Comparison of ENCODE assay signal across 6 fruit fly cellular contexts in the genomic region with DNA sequence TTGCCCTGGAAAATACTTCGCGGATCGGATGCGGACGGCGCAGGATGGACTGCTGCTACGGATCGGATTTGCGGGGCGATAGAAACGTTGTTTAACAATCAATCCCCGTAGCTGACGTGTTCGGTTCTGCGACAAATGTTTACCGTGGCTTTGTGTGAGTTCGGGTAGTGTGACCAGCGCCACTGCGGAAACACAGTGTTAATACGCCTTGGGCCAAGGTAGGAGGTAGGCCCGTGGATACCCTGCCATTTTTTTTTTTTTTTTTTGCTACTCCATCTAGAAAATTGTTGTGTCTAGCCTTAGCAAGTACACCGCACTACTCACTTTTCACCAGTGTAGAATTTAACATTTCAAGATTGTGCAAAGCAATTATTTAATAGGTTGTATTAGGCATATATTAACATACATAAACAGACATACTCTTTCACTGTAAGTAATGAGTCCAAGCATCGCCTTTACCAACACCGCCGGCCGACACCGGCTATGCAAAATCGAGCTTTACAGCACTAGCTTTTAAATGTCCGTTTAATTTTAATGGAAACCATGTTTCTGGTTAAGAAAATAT.
TF ChIP-seq lines count a peak whose summit lies in the region.

A gene (minus strand): TSS at position 171 of the 565 bp plus-strand sequence.

- TF ChIP-seq CTCF in whole organism, embryonic (GFP tag; optimal IDR thresholded peaks at IDR 0.05; lab: Kevin White, UChicago) = peak; percentile 36

TF ChIP-seq in whole organism, 6 proteins besides CTCF, POLR2A, EP300 and RAD21:
- TF ChIP-seq pan (optimal IDR thresholded peaks at IDR 0.05; lab: Kevin White, UChicago) = peak; percentile 70
- no peak for TF ChIP-seq usp (GFP tag; optimal IDR thresholded peaks at IDR 0.05; lab: Kevin White, UChicago)
- no peak for TF ChIP-seq Dll (optimal IDR thresholded peaks at IDR 0.05; lab: Kevin White, UChicago)
- no peak for TF ChIP-seq CG8478 (optimal IDR thresholded peaks at IDR 0.05; lab: Kevin White, UChicago)

TF ChIP-seq in whole organism, adult, 20 proteins besides CTCF, POLR2A, EP300 and RAD21 (continues in another document):
- TF ChIP-seq Clk (GFP tag; optimal IDR thresholded peaks at IDR 0.05; lab: Kevin White, UChicago) = peak; percentile 6
- peak; percentile 86 for TF ChIP-seq CG7101 (tag; optimal IDR thresholded peaks at IDR 0.05; lab: Kevin White, UChicago)
- TF ChIP-seq Hr96 (GFP tag; optimal IDR thresholded peaks at IDR 0.05; lab: Kevin White, UChicago) = no peak
- TF ChIP-seq Crg-1 (GFP tag; optimal IDR thresholded peaks at IDR 0.05; lab: Kevin White, UChicago) = peak; percentile 96
- no peak for TF ChIP-seq cnc (optimal IDR thresholded peaks at IDR 0.05; lab: Kevin White, UChicago)
- peak; percentile 35 for TF ChIP-seq cic (GFP tag; optimal IDR thresholded peaks at IDR 0.05; lab: Kevin White, UChicago)
- TF ChIP-seq tj (GFP tag; optimal IDR thresholded peaks at IDR 0.05; lab: Kevin White, UChicago) = peak; percentile 67
- peak; percentile 82 for TF ChIP-seq pad (GFP tag; optimal IDR thresholded peaks at IDR 0.05; lab: Kevin White, UChicago)
- TF ChIP-seq CG7045 (GFP tag; optimal IDR thresholded peaks at IDR 0.05; lab: Kevin White, UChicago) = peak; percentile 53
- peak; percentile 61 for TF ChIP-seq CG33017 (tag; optimal IDR thresholded peaks at IDR 0.05; lab: Kevin White, UChicago)
- peak; percentile 94 for TF ChIP-seq CG1620 (GFP tag; optimal IDR thresholded peaks at IDR 0.05; lab: Kevin White, UChicago)
- peak; percentile 71 for TF ChIP-seq CG12768 (GFP tag; optimal IDR thresholded peaks at IDR 0.05; lab: Kevin White, UChicago)
- TF ChIP-seq toe (GFP tag; optimal IDR thresholded peaks at IDR 0.05; lab: Kevin White, UChicago) = no peak
- peak; percentile 88 for TF ChIP-seq ovo (GFP tag; optimal IDR thresholded peaks at IDR 0.05; lab: Kevin White, UChicago)
- TF ChIP-seq CG5204 (GFP tag; optimal IDR thresholded peaks at IDR 0.05; lab: Kevin White, UChicago) = no peak
- TF ChIP-seq CG11617 (GFP tag; optimal IDR thresholded peaks at IDR 0.05; lab: Kevin White, UChicago) = peak; percentile 88

TF ChIP-seq in whole organism, embryonic, 481 proteins besides CTCF, POLR2A, EP300 and RAD21 (continues in another document):
- TF ChIP-seq CG15696 (tag; optimal IDR thresholded peaks at IDR 0.05; lab: Kevin White, UChicago) (peak; percentile 50), CG2116 (GFP tag; optimal IDR thresholded peaks at IDR 0.05; lab: Kevin White, UChicago) (peak; percentile 60), oc (tag; optimal IDR thresholded peaks at IDR 0.05; lab: Kevin White, UChicago) (peak; percentile 36), CG17361 (GFP tag; IDR thresholded peaks at IDR 0.05; lab: Robert Waterston, UW) (peak; percentile 79), CG12659 (GFP tag; optimal IDR thresholded peaks at IDR 0.05; lab: Kevin White, UChicago) (peak; percentile 90), ewg (GFP tag; optimal IDR thresholded peaks at IDR 0.05; lab: Kevin White, UChicago) (peak; percentile 76), en (GFP tag; optimal IDR thresholded peaks at IDR 0.05; lab: Kevin White, UChicago) (peak; percentile 69), CG2889 (GFP tag; IDR thresholded peaks at IDR 0.05; lab: Robert Waterston, UW) (peak; percentile 82; the same call in 2 of the 3 replicates), CG2129 (GFP tag; IDR thresholded peaks at IDR 0.05; lab: Robert Waterston, UW; ENCODE audit: partially characterized antibody) (no peak), CG11398 (GFP tag; optimal IDR thresholded peaks at IDR 0.05; lab: Kevin White, UChicago) (peak; percentile 86), CG3281 (GFP tag; optimal IDR thresholded peaks at IDR 0.05; lab: Kevin White, UChicago) (peak; percentile 80), ac (GFP tag; optimal IDR thresholded peaks at IDR 0.05; lab: Kevin White, UChicago) (no peak), CG4730 (GFP tag; IDR thresholded peaks at IDR 0.05; lab: Robert Waterston, UW) (peak; percentile 69), ranshi (GFP tag; IDR thresholded peaks at IDR 0.05; lab: Robert Waterston, UW) (peak; percentile 70; the same call in 1 of the 2 replicates), CG15514 (GFP tag; optimal IDR thresholded peaks at IDR 0.05; lab: Kevin White, UChicago) (peak; percentile 77), CG8388 (GFP tag; optimal IDR thresholded peaks at IDR 0.05; lab: Kevin White, UChicago) (no peak)

TF ChIP-seq in whole organism, prepupa, 60 proteins besides CTCF, POLR2A, EP300 and RAD21 (continues in another document):
- TF ChIP-seq Eip75B (GFP tag; optimal IDR thresholded peaks at IDR 0.05; lab: Kevin White, UChicago) (peak; percentile 89), dac (GFP tag; optimal IDR thresholded peaks at IDR 0.05; lab: Kevin White, UChicago) (no peak), Met (GFP tag; optimal IDR thresholded peaks at IDR 0.05; lab: Kevin White, UChicago) (no peak), fd85E (GFP tag; optimal IDR thresholded peaks at IDR 0.05; lab: Kevin White, UChicago) (no peak), topi (GFP tag; optimal IDR thresholded peaks at IDR 0.05; lab: Kevin White, UChicago) (peak; percentile 90), Sox14 (GFP tag; optimal IDR thresholded peaks at IDR 0.05; lab: Kevin White, UChicago) (peak; percentile 93), CG8319 (GFP tag; optimal IDR thresholded peaks at IDR 0.05; lab: Kevin White, UChicago) (peak; percentile 70), Ets96B (tag; optimal IDR thresholded peaks at IDR 0.05; lab: Kevin White, UChicago) (peak; percentile 72), CG16779 (tag; optimal IDR thresholded peaks at IDR 0.05; lab: Kevin White, UChicago) (no peak), CG34406 (GFP tag; optimal IDR thresholded peaks at IDR 0.05; lab: Kevin White, UChicago) (peak; percentile 83), fd59A (GFP tag; optimal IDR thresholded peaks at IDR 0.05; lab: Kevin White, UChicago) (peak; percentile 74), cyc (GFP tag; optimal IDR thresholded peaks at IDR 0.05; lab: Kevin White, UChicago) (peak; percentile 89), CG32006 (GFP tag; optimal IDR thresholded peaks at IDR 0.05; lab: Kevin White, UChicago) (peak; percentile 87), CG3919 (GFP tag; optimal IDR thresholded peaks at IDR 0.05; lab: Kevin White, UChicago) (peak; percentile 87), CG8632 (GFP tag; optimal IDR thresholded peaks at IDR 0.05; lab: Kevin White, UChicago) (peak; percentile 85), CG15336 (GFP tag; IDR thresholded peaks at IDR 0.05; lab: Robert Waterston, UW) (peak; percentile 76), CG7368 (GFP tag; optimal IDR thresholded peaks at IDR 0.05; lab: Kevin White, UChicago) (peak; percentile 77)

TF ChIP-seq in whole organism, pupa, 21 proteins besides CTCF, POLR2A, EP300 and RAD21 (continues in another document):
- peak; percentile 54 for TF ChIP-seq CG17806 (tag; optimal IDR thresholded peaks at IDR 0.05; lab: Kevin White, UChicago)
- TF ChIP-seq rn (GFP tag; IDR thresholded peaks at IDR 0.05; lab: Robert Waterston, UW) = peak; percentile 47; the same call in 1 of the 2 replicates
- peak; percentile 57 for TF ChIP-seq CG10348 (GFP tag; IDR thresholded peaks at IDR 0.05; lab: Robert Waterston, UW)
- TF ChIP-seq D1 (tag; optimal IDR thresholded peaks at IDR 0.05; lab: Kevin White, UChicago) = no peak
- peak; percentile 75 for TF ChIP-seq CG15710 (tag; optimal IDR thresholded peaks at IDR 0.05; lab: Kevin White, UChicago)
- TF ChIP-seq EcR (GFP tag; optimal IDR thresholded peaks at IDR 0.05; lab: Kevin White, UChicago) = peak; percentile 15
- TF ChIP-seq Snoo (tag; optimal IDR thresholded peaks at IDR 0.05; lab: Kevin White, UChicago) = peak; percentile 76
- TF ChIP-seq CG4496 (GFP tag; IDR thresholded peaks at IDR 0.05; lab: Robert Waterston, UW) = peak; percentile 69; the same call in 2 of the 3 replicates
- TF ChIP-seq CG13204 (GFP tag; optimal IDR thresholded peaks at IDR 0.05; lab: Kevin White, UChicago) = no peak
- peak; percentile 43 for TF ChIP-seq gl (tag; optimal IDR thresholded peaks at IDR 0.05; lab: Kevin White, UChicago)
- TF ChIP-seq CG9948 (tag; optimal IDR thresholded peaks at IDR 0.05; lab: Kevin White, UChicago) = peak; percentile 63
- no peak for TF ChIP-seq CG14655 (GFP tag; optimal IDR thresholded peaks at IDR 0.05; lab: Kevin White, UChicago)
- no peak for TF ChIP-seq CG34367 (tag; optimal IDR thresholded peaks at IDR 0.05; lab: Kevin White, UChicago)
- TF ChIP-seq CG8301 (tag; optimal IDR thresholded peaks at IDR 0.05; lab: Kevin White, UChicago) = no peak
- TF ChIP-seq CG12605 (GFP tag; IDR thresholded peaks at IDR 0.05; lab: Robert Waterston, UW) = peak; percentile 52; the same call in 1 of the 2 replicates
- no peak for TF ChIP-seq CG8159 (tag; optimal IDR thresholded peaks at IDR 0.05; lab: Kevin White, UChicago)
- TF ChIP-seq fd96Ca (GFP tag; IDR thresholded peaks at IDR 0.05; lab: Robert Waterston, UW) = peak; percentile 86
- TF ChIP-seq Pif1B (GFP tag; optimal IDR thresholded peaks at IDR 0.05; lab: Kevin White, UChicago) = no peak

TF ChIP-seq in whole organism, wandering third instar larva, 38 proteins besides CTCF, POLR2A, EP300 and RAD21 (continues in another document):
- TF ChIP-seq CrebA (GFP tag; optimal IDR thresholded peaks at IDR 0.05; lab: Kevin White, UChicago; ENCODE audit: borderline replicate concordance) (no peak), brk (GFP tag; optimal IDR thresholded peaks at IDR 0.05; lab: Kevin White, UChicago) (no peak), Sp1 (GFP tag; optimal IDR thresholded peaks at IDR 0.05; lab: Kevin White, UChicago) (peak; percentile 72), tai (GFP tag; optimal IDR thresholded peaks at IDR 0.05; lab: Kevin White, UChicago) (no peak), sv (GFP tag; optimal IDR thresholded peaks at IDR 0.05; lab: Kevin White, UChicago) (peak; percentile 79), Mio (GFP tag; optimal IDR thresholded peaks at IDR 0.05; lab: Kevin White, UChicago) (peak; percentile 39), h (GFP tag; optimal IDR thresholded peaks at IDR 0.05; lab: Kevin White, UChicago) (peak; percentile 93), Dfd (GFP tag; optimal IDR thresholded peaks at IDR 0.05; lab: Kevin White, UChicago) (no peak), Hnf4 (GFP tag; optimal IDR thresholded peaks at IDR 0.05; lab: Kevin White, UChicago) (no peak), GATAd (GFP tag; optimal IDR thresholded peaks at IDR 0.05; lab: Kevin White, UChicago) (no peak), jim (GFP tag; optimal IDR thresholded peaks at IDR 0.05; lab: Kevin White, UChicago) (no peak), foxo (GFP tag; optimal IDR thresholded peaks at IDR 0.05; lab: Kevin White, UChicago) (peak; percentile 19 to 92), Jra (GFP tag; optimal IDR thresholded peaks at IDR 0.05; lab: Kevin White, UChicago) (no peak), Rel (GFP tag; optimal IDR thresholded peaks at IDR 0.05; lab: Kevin White, UChicago) (no peak), Rel (tag; optimal IDR thresholded peaks at IDR 0.05; lab: Kevin White, UChicago) (peak; percentile 65), Vsx2 (GFP tag; optimal IDR thresholded peaks at IDR 0.05; lab: Kevin White, UChicago; ENCODE audit: partially characterized antibody) (no peak), lola (GFP tag; optimal IDR thresholded peaks at IDR 0.05; lab: Kevin White, UChicago) (no peak), usp (GFP tag; optimal IDR thresholded peaks at IDR 0.05; lab: Kevin White, UChicago) (no peak), dl (GFP tag; optimal IDR thresholded peaks at IDR 0.05; lab: Kevin White, UChicago; ENCODE audit: insufficient read depth in 1 of 2, partially characterized antibody in 2 of 2) (no peak), Abd-B (GFP tag; optimal IDR thresholded peaks at IDR 0.05; lab: Kevin White, UChicago) (no peak)
